Fruit fly (Drosophila melanogaster) ovary, adult (tissue): ENCODE results near the gene Nup153.

Source experiments
- CG17801 ChIP-seq: fragments of 200-800 bp; optimal IDR thresholded peaks from 2 replicates; lab custom pipeline; 2019; ENCODE audit warnings: missing biosample characterization, mild to moderate bottlenecking, missing genetic modification characterization, moderate library complexity; ENCODE audit not compliant: partially characterized antibody

The Nup153 gene

dm6 chrX:16598978-16599664 is at the start of gene Nup153, which contains the start of gene CG9784:
Gene Nup153 (plus strand): TSS chrX:16599241.
Gene CG9784 (minus strand): TSS chrX:16599215.
- peak; percentile 60 for TF ChIP-seq CG17801 (GFP tag; lab: Kevin White, UChicago)

- TF ChIP-seq CG17801 (GFP tag; lab: Kevin White, UChicago) = peak; percentile 79
Measured at dm6 chrX:16552567-16552966, 46.5 kb upstream of the Nup153 start.

- no peak for TF ChIP-seq CG17801 (GFP tag; lab: Kevin White, UChicago)
Measured at dm6 chrX:16552968-16553417, 46.0 kb upstream of the Nup153 start.

- no peak for TF ChIP-seq CG17801 (GFP tag; lab: Kevin White, UChicago)
Measured at dm6 chrX:16553542-16554182, 45.4 kb upstream of the Nup153 start, which contains the start of gene Arp2. Gene Arp2 (minus strand): TSS chrX:16553968.

dm6 chrX:16559514-16560510 is 39.2 kb upstream of the Nup153 start, which contains the start of gene Pp2B-14D:
Gene Pp2B-14D (minus strand): TSS chrX:16560016.
- peak; percentile 53 for TF ChIP-seq CG17801 (GFP tag; lab: Kevin White, UChicago)

- TF ChIP-seq CG17801 (GFP tag; lab: Kevin White, UChicago) = no peak
Measured at dm6 chrX:16562259-16562658, 36.8 kb upstream of the Nup153 start.

- no peak for TF ChIP-seq CG17801 (GFP tag; lab: Kevin White, UChicago)
Measured at dm6 chrX:16565377-16565776, 33.7 kb upstream of the Nup153 start.

DNA sequence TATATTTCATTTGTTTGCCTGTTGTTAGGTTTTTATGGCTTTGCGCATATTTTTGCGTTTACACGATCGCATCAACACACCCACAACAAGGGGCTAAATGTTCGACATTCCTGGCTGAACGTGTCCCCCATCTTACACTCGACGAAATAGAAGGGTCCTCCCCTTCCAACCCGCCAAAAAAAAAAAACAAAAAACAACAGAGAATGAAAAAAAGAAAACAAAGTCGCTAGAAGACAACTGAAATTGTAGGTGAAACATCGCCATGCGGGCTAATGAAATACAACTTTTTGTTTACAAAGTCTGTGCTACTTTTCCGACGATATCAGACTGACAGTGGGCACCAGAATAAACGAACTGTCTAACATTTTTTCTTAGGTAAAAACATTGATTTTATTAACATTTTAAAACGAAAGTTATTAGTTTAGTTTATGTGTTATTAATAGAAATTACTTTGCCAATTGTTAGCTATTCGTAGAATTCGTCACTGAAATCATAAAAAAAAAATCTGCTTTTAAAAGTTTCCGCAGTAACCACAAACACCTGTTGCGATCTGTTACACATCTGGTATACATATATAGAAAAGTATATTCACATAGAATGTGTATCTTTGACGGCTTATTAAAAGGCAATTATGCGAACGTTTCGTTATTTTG is 28.3 kb upstream of the Nup153 start:
- no peak for TF ChIP-seq CG17801 (GFP tag; lab: Kevin White, UChicago)

DNA sequence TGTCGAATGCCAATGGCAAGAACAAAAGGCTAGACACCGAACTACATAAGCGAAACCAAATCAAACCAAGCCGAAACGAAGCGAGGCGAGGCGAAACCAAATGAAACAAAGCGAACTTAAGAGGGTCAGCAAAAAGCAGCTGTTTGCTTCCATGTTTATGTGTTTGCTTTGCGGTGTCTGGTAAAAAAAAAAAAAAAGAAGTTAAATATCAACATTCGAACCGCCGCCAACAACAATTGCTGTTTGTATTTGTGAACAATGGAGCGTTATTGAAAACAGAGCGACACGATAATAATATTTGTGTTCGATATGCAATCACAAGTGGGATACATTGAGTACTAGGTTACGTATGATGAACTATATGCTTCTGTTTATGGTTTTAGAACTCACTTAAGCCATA is 25.4 kb upstream of the Nup153 start:
- no peak for TF ChIP-seq CG17801 (GFP tag; lab: Kevin White, UChicago)

- TF ChIP-seq CG17801 (GFP tag; lab: Kevin White, UChicago) = no peak
Measured at dm6 chrX:16574114-16574513, 24.9 kb upstream of the Nup153 start.

DNA sequence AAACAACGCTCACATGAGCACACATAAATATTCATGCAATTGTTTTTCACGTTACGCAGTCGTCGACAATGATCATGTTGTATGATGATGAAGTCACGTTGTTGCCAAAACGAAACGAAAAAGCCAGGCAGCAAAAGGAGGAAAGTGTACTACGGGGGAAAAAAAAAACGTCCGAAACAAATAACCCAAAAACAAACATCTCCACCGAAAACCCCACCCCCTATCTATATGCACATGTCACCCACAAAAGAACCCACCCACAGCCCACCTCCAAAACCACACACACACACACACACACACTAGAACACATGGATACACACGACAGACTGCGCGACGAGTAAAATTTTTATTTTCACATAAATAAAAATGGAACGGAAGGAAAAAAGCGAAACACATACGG is 23.9 kb upstream of the Nup153 start:
- no peak for TF ChIP-seq CG17801 (GFP tag; lab: Kevin White, UChicago)

DNA sequence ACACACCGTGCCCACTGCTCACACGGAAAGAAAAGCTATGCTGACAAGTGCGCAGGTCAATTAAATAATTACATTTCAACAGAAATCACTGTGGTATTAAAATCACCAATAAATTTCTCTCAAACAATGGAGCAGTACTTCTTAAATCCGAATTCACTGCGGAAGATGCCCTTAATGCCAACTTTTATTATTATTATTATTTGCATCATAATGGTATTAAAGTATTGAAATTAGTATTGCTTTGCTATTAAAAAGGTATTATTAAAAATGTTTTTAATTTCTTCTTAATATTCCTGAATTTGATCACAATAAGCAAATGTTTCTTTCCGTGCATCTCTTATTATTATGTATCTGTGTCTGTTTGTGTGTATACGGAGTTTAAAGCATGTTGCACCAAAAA is 19.1 kb upstream of the Nup153 start:
- no peak for TF ChIP-seq CG17801 (GFP tag; lab: Kevin White, UChicago)

DNA sequence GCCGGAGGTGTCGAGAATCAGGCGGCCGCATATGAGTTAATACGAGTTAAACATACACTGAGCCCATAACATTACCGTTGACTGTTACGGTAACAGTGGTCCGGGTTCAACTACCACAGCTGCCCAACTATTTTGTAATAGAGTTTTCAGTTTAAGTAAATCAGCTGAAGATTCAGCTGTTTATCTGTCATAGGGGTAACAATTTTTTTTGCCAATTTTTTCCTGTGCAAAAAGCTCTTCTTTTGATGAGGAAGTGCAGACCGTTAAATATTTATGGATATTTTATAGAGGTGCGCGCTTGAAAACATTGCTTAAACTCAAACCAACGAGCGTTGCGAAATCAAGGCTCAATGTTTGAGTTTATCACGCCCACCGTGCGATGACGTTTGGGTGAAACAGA is 17.3 kb upstream of the Nup153 start:
- TF ChIP-seq CG17801 (GFP tag; lab: Kevin White, UChicago) = no peak

DNA sequence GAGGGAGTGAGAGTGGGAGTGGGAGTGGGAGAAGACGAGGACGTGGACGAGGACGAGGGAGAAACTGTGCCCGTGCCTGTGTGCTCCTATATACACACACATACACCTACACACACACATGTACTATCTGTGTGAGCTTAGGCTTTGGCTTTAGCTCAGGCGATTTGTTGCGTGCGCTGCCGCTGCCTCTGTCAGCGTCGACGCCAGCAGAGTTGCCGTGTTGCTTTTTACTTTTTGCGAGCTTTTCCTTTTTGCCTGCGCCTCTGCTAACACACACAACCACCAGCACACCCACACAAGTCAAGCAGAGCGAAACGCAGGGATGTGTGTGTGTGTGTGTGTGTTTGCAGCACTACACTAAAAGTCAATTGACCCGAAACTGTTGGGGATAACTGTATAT is 16.9 kb upstream of the Nup153 start:
- no peak for TF ChIP-seq CG17801 (GFP tag; lab: Kevin White, UChicago)
